Worm (Caenorhabditis elegans) whole organism, L4 larva: ENCODE data around the gene nemp-1.

Experiments used
- ceh-28 ChIP-seq: fragments of 150-350 bp; optimal IDR thresholded peaks from 2 replicates; lab custom pipeline; 2014; ENCODE audit warnings: missing biosample characterization, missing genetic modification reagents, missing genetic modification characterization
- ceh-82 ChIP-seq: sonication (generic microtip); optimal IDR thresholded peaks from 2 replicates; lab custom pipeline; 2017; ENCODE audit warnings: missing biosample characterization, missing genetic modification characterization
- dve-1 ChIP-seq: sonication (generic microtip); optimal IDR thresholded peaks from 2 replicates; lab custom pipeline; 2017; ENCODE audit warnings: antibody characterized with exemption, mild to moderate bottlenecking, missing genetic modification characterization, missing compliant biosample characterization; ENCODE audit not compliant: insufficient read depth
- hlh-11 ChIP-seq: fragments of 200-800 bp; sonication (Bioruptor generic); optimal IDR thresholded peaks from 2 replicates; lab custom pipeline; 2018; ENCODE audit warnings: mild to moderate bottlenecking, missing genetic modification characterization, missing compliant biosample characterization
- hlh-30 ChIP-seq: sonication (generic microtip); optimal IDR thresholded peaks from 2 replicates; lab custom pipeline; 2017; ENCODE audit warnings: antibody characterized with exemption, mild to moderate bottlenecking, missing genetic modification characterization, missing compliant biosample characterization; ENCODE audit not compliant: insufficient read depth
- mdl-1 ChIP-seq, 2 experiments: fragments of 150-350 bp in 1 of 2; sonication (generic microtip) in 1 of 2; optimal IDR thresholded peaks; 2 replicates each; lab custom pipeline; 2014 to 2017; ENCODE audit warnings: missing biosample characterization in 2 of 2, missing genetic modification characterization in 2 of 2
- nhr-76 ChIP-seq: fragments of 150-350 bp; optimal IDR thresholded peaks from 2 replicates; lab custom pipeline; 2014; ENCODE audit warnings: missing biosample characterization, missing genetic modification characterization
- pha-4 ChIP-seq, 2 experiments: fragments of 150-350 bp in 1 of 2; fragments of 200-800 bp in 1 of 2; sonication (Bioruptor generic) in 1 of 2; IDR thresholded peaks in 1 of 2; optimal IDR thresholded peaks in 1 of 2; 2 replicates each; pipeline versions ENCODE4 v1.3.6 to Lab custom; 2014 to 2022; ENCODE audit warnings: missing genetic modification characterization in 2 of 2, missing genetic modification reagents in 2 of 2, missing biosample characterization in 1 of 2, missing compliant biosample characterization in 1 of 2
- snpc-4 ChIP-seq: fragments of 150-350 bp; optimal IDR thresholded peaks from 2 replicates; lab custom pipeline; 2014; ENCODE audit warnings: missing biosample characterization, missing genetic modification characterization
- unc-130 ChIP-seq: sonication (generic microtip); optimal IDR thresholded peaks from 2 replicates; lab custom pipeline; 2016; ENCODE audit warnings: missing genetic modification reagents, missing genetic modification characterization, missing compliant biosample characterization
- unc-62 ChIP-seq, 3 experiments: fragments of 150-350 bp in 1 of 3; sonication (generic microtip); optimal IDR thresholded peaks in 2 of 3; peaks in 1 of 3; 1 replicate in 1 of 3; 2 replicates in 2 of 3; lab custom pipeline; 2014 to 2017; ENCODE audit warnings: missing biosample characterization in 3 of 3, missing genetic modification characterization in 3 of 3, missing genetic modification reagents in 3 of 3, missing genotype in 1 of 3
- ztf-11 ChIP-seq: fragments of 150-350 bp; optimal IDR thresholded peaks from 2 replicates; lab custom pipeline; 2014; ENCODE audit warnings: missing biosample characterization, missing genetic modification characterization

DNA sequence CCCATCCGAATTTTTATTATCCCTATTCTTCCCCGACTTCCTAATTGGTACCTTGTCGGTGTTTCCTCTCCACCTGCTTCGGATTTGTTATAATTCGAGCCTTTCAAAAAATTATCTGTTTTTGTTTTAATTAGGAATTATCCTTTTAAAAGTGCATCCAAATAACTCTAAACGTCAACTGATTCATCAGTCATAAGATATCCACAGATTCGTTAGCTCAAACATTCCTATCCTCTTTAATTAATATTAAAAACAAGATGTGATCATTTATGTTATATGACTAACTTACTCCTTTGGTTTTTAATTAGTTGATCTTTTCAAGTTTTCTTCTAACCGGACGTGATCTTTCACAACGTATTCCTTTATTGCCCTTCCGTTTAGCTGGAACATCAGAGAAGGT, 25.3 kb upstream of the nemp-1 start:
- TF ChIP-seq hlh-11 (tag; lab: Kevin White, UChicago) (no peak), ceh-82 (tag; lab: Kevin White, UChicago) (no peak), hlh-30 (no peak), ztf-11 (no peak), snpc-4 (tag; lab: Kevin White, UChicago) (no peak), nhr-76 (tag; lab: Kevin White, UChicago) (no peak), unc-62 (GFP tag; optimal IDR thresholded peaks at IDR 0.05 in 1 of 2; lab: Kevin White, UChicago) (no peak), unc-62 (tag; optimal IDR thresholded peaks at IDR 0.05; lab: Kevin White, UChicago) (no peak), unc-130 (GFP tag; lab: Kevin White, UChicago) (no peak), ceh-28 (tag; lab: Kevin White, UChicago) (no peak), dve-1 (tag; lab: Kevin White, UChicago) (no peak), pha-4 (GFP tag; IDR thresholded peaks at IDR 0.05; lab: Robert Waterston, UW) (no peak), pha-4 (tag; optimal IDR thresholded peaks at IDR 0.05; lab: Kevin White, UChicago) (no peak), mdl-1 (tag; optimal IDR thresholded peaks at IDR 0.05; lab: Kevin White, UChicago) (no peak)
